Fruit fly (Drosophila melanogaster): ENCODE measurements around the gene C1GalTA.

Gene C1GalTA

DNA sequence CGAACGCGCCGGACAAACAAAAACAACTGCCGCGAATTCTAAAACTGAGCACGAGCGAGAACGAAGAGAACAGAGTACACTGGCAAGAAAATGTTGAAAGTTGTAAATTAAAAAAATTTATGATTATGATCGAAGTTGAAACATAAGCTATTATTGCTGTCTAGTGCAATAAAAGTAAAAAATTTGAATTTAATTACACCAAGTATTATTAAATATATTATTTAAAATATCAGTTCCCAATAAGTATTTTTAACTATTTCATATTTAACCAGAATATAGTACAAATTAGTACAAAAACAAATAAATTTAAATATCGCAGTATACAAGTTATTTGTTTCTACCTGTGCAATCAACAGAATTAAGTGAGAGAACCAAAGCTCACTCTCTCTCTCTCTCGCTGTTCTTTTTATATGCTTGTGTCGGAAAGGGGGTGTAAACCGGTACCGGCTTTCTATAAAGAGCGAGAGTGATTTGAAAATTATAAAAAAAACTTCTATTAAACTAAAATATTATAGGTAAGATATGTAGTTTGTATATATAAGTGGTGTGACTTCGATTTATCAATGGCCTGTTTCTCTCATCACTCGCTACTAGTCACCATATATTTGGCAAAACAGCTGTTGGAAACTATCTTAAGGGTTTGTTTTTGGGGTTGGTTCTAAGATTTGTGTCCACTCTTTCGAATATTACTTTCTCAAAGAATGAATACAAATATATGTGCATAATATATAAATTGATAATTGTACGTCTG is at the start of gene C1GalTA (continued):
- TF ChIP-seq cas (GFP tag; IDR thresholded peaks at IDR 0.05) (peak; percentile 89), tin (GFP tag; optimal IDR thresholded peaks at IDR 0.05) (peak; percentile 92), Blimp-1 (GFP tag; optimal IDR thresholded peaks at IDR 0.05) (peak; percentile 98), CG11695 (GFP tag; IDR thresholded peaks at IDR 0.05) (peak; percentile 99), BtbVII (GFP tag; optimal IDR thresholded peaks at IDR 0.05) (peak; percentile 98), gcm2 (GFP tag; optimal IDR thresholded peaks at IDR 0.05) (peak; percentile 16), MESR4 (GFP tag; optimal IDR thresholded peaks at IDR 0.05) (peak; percentile 11), Gug (GFP tag; IDR thresholded peaks at IDR 0.05) (peak; percentile 69; the same call in 3 of the 4 replicates), CG4707 (GFP tag; optimal IDR thresholded peaks at IDR 0.05) (peak; percentile 75), CG9609 (GFP tag; optimal IDR thresholded peaks at IDR 0.05) (peak; percentile 52), maf-S (GFP tag; optimal IDR thresholded peaks at IDR 0.05) (peak; percentile 21), ken (GFP tag; IDR thresholded peaks at IDR 0.05) (peak; percentile 80), Hsf (GFP tag; optimal IDR thresholded peaks at IDR 0.05) (peak; percentile 79), CG31388 (GFP tag; optimal IDR thresholded peaks at IDR 0.05) (peak; percentile 79), CG4328 (GFP tag; optimal IDR thresholded peaks at IDR 0.05) (peak; percentile 96), Adf1 (GFP tag; IDR thresholded peaks at IDR 0.05) (peak; percentile 80), Scr (GFP tag; IDR thresholded peaks at IDR 0.05; ENCODE audit: partially characterized antibody) (no peak), CG17359 (tag; optimal IDR thresholded peaks at IDR 0.05) (peak; percentile 97), lilli (GFP tag; optimal IDR thresholded peaks at IDR 0.05) (peak; percentile 78), CG8281 (tag; optimal IDR thresholded peaks at IDR 0.05) (peak; percentile 90), Chrac-16 (GFP tag; optimal IDR thresholded peaks at IDR 0.05) (peak; percentile 93), Lhr (GFP tag; optimal IDR thresholded peaks at IDR 0.05) (peak; percentile 91), Rx (GFP tag; IDR thresholded peaks at IDR 0.05) (peak; percentile 78), CG17568 (GFP tag; optimal IDR thresholded peaks at IDR 0.05) (peak; percentile 91), Fer1 (GFP tag; optimal IDR thresholded peaks at IDR 0.05) (peak; percentile 98), CG12299 (tag; optimal IDR thresholded peaks at IDR 0.05) (peak; percentile 98), pb (GFP tag; optimal IDR thresholded peaks at IDR 0.05) (peak; percentile 11), CG18619 (GFP tag; optimal IDR thresholded peaks at IDR 0.05) (peak; percentile 96), ab (GFP tag; optimal IDR thresholded peaks at IDR 0.05) (peak; percentile 22), bowl (GFP tag; IDR thresholded peaks at IDR 0.05) (peak; percentile 86), row (GFP tag; IDR thresholded peaks at IDR 0.05) (peak; percentile 98), sisA (GFP tag; IDR thresholded peaks at IDR 0.05) (peak; percentile 86), repo (GFP tag; optimal IDR thresholded peaks at IDR 0.05) (no peak), schlank (tag; optimal IDR thresholded peaks at IDR 0.05) (peak; percentile 78), HLH3B (GFP tag; IDR thresholded peaks at IDR 0.05) (peak; percentile 94), CG4404 (GFP tag; IDR thresholded peaks at IDR 0.05) (peak; percentile 92), Oaz (GFP tag; IDR thresholded peaks at IDR 0.05) (peak; percentile 86), CG33557 (GFP tag; optimal IDR thresholded peaks at IDR 0.05) (peak; percentile 99), exex (tag; optimal IDR thresholded peaks at IDR 0.05) (peak; percentile 93), CG11456 (GFP tag; IDR thresholded peaks at IDR 0.05) (no peak; the same call in 2 of the 3 replicates), cg (GFP tag; optimal IDR thresholded peaks at IDR 0.05) (no peak), CG18011 (GFP tag; optimal IDR thresholded peaks at IDR 0.05) (peak; percentile 79), HLHmδ (GFP tag; optimal IDR thresholded peaks at IDR 0.05) (no peak), hbn (GFP tag; IDR thresholded peaks at IDR 0.05; ENCODE audit: partially characterized antibody) (no peak), Optix (GFP tag; IDR thresholded peaks at IDR 0.05) (0 out of 3 replicates have a peak, but pooled peaks have one; percentile 62), CG11247 (GFP tag; IDR thresholded peaks at IDR 0.05) (peak; percentile 93), CrebB (tag; optimal IDR thresholded peaks at IDR 0.05) (peak; percentile 98), dan (GFP tag; IDR thresholded peaks at IDR 0.05) (no peak), Sry-δ (GFP tag; optimal IDR thresholded peaks at IDR 0.05) (no peak), ro (GFP tag; IDR thresholded peaks at IDR 0.05) (peak; percentile 93)

Measured in whole organism, embryonic.